Worm (Caenorhabditis elegans): ENCODE data around the gene dhs-27.

The dhs-27 gene

DNA sequence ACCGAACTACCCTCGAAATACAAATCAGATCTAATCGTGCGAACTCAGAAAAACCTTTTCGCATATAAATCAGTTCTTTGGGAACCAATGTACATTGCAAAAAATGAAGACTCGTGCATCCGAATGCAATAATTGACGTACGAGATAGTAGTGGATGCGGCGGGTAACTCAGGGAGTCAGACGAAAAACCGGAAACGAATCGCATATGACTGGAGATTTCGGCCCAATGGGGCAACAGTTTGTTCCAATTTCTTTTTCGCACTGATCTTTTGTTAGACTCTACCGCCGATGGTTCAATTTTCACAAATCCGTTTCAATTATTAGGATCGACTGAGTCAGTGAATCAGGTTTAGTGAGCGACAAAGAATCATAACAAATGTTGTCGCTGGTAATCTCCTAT is 47.7 kb downstream of the dhs-27 start:
- TF ChIP-seq lin-13 (GFP tag; optimal IDR thresholded peaks at IDR 0.05) (no peak), unc-62 (GFP tag; optimal IDR thresholded peaks at IDR 0.05 in 1 of 2) (peak in 1 of 2 experiments; percentile 88), unc-62 (tag; optimal IDR thresholded peaks at IDR 0.05) (no peak)

Measured in whole organism, L4 larva.